Worm (Caenorhabditis elegans) whole organism, L4/young adult: ENCODE results near the gene srbc-75.

Source experiments
- W03F9.2 ChIP-seq: fragments of 150-350 bp; optimal IDR thresholded peaks from 2 replicates; lab custom pipeline; 2014; ENCODE audit warnings: missing biosample characterization, missing genetic modification characterization
- dao-5 ChIP-seq: sonication (generic microtip); optimal IDR thresholded peaks from 2 replicates; lab custom pipeline; 2016; ENCODE audit warnings: missing genotype, missing genetic modification characterization, moderate library complexity, missing compliant biosample characterization

DNA sequence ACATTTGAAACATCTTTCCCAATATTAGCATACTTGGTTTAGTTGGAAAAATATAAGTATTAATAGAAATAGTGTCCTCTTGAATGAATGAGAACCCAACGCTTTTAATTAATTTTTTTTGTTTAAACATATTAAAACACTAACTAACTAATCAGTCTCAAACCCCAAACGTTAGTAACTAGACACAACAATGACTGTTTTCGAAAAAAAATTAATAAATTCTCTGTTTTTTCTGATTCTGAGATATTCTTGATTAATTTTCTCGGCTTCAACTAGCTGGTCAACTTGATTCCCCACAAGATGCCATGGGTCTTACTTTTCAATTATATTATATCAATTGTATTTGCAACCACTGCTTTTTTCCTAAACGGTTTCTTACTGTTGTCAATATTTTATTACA, 1.5 kb upstream of the srbc-75 start, which contains the start of gene srbc-76:
- no peak for TF ChIP-seq W03F9.2 (tag; lab: Kevin White, UChicago)
- TF ChIP-seq dao-5 (tag; lab: Kevin White, UChicago), result no peak
